Worm (Caenorhabditis elegans): Measurements from ENCODE around the gene klp-3.
A peak's percentile ranks its signal among the peaks of the same experiment; 100 is the strongest.

Gene klp-3

DNA sequence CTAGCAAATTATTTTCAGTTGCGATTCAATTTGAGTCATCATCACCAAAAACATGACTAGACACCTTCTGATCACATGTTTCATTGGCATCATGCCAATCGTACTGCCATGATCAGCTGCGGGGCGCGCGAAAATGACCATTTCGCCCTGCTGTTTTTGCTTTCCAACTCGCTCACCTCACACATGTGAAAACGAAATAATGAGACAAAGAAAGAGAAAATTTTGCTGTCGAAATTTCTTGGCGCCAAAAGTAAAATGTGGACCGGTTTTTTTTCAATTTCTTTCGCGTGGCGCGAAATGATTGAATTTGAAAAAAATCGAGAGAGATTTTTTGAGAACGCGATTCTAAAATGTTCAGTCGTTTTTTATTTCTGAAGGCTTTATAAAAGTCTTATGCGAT, 35.3 kb upstream of the klp-3 start (continued):
- TF ChIP-seq alr-1 (tag; optimal IDR thresholded peaks at IDR 0.05; ENCODE audit: borderline replicate concordance): no peak
- TF ChIP-seq unc-130 (tag; optimal IDR thresholded peaks at IDR 0.05): no peak
- no peak for TF ChIP-seq fkh-10 (GFP tag; optimal IDR thresholded peaks at IDR 0.05)
- TF ChIP-seq irx-1 (tag; optimal IDR thresholded peaks at IDR 0.05): peak; percentile 36
- TF ChIP-seq C16A3.4 (tag; optimal IDR thresholded peaks at IDR 0.05): no peak
- TF ChIP-seq nhr-47 (tag; optimal IDR thresholded peaks at IDR 0.05): peak; percentile 19
- no peak for TF ChIP-seq efl-3 (GFP tag; optimal IDR thresholded peaks at IDR 0.05)
- TF ChIP-seq isw-1 (GFP tag; IDR thresholded peaks at IDR 0.05): no peak
- no peak for TF ChIP-seq ceh-90 (tag; optimal IDR thresholded peaks at IDR 0.05)
- TF ChIP-seq swsn-7 (tag; optimal IDR thresholded peaks at IDR 0.05): peak; percentile 6
- TF ChIP-seq nhr-28 (tag; optimal IDR thresholded peaks at IDR 0.05): no peak
- peak; percentile 74 for TF ChIP-seq nhr-71 (tag; optimal IDR thresholded peaks at IDR 0.05)
- no peak for TF ChIP-seq sup-37 (GFP tag; optimal IDR thresholded peaks at IDR 0.05)
- TF ChIP-seq snpc-4 (tag; optimal IDR thresholded peaks at IDR 0.05): no peak
- TF ChIP-seq nhr-12 (tag; optimal IDR thresholded peaks at IDR 0.05): no peak
- TF ChIP-seq lin-13 (GFP tag; optimal IDR thresholded peaks at IDR 0.05): peak; percentile 6
- peak; percentile 19 for TF ChIP-seq nhr-90 (tag; optimal IDR thresholded peaks at IDR 0.05; ENCODE audit: poor library complexity)

ce11 chrII:7808153-7808552, 34.0 kb upstream of the klp-3 start:
- TF ChIP-seq vab-15 (tag; optimal IDR thresholded peaks at IDR 0.05) (no peak), ceh-63 (GFP tag; optimal IDR thresholded peaks at IDR 0.05) (no peak), blmp-1 (tag; optimal IDR thresholded peaks at IDR 0.05) (peak; percentile 71), nhr-19 (GFP tag; conservative IDR thresholded peaks at IDR 0.05) (no peak), dsc-1 (tag; optimal IDR thresholded peaks at IDR 0.05) (no peak), aly-2 (tag; optimal IDR thresholded peaks at IDR 0.05) (no peak), mef-2 (tag; optimal IDR thresholded peaks at IDR 0.05) (no peak), mdl-1 (tag; optimal IDR thresholded peaks at IDR 0.05) (no peak), ztf-11 (tag; optimal IDR thresholded peaks at IDR 0.05) (no peak), tbx-2 (tag; optimal IDR thresholded peaks at IDR 0.05) (no peak), nhr-85 (tag) (peak; percentile 77), nhr-20 (tag; optimal IDR thresholded peaks at IDR 0.05) (peak; percentile 24), hpl-2 (GFP tag; optimal IDR thresholded peaks at IDR 0.05) (no peak), elt-3 (tag; optimal IDR thresholded peaks at IDR 0.05) (peak in 1 of 6 experiments; percentile 24), snu-23 (GFP tag; optimal IDR thresholded peaks at IDR 0.05) (peak; percentile 28), Y116A8C.19 (tag; optimal IDR thresholded peaks at IDR 0.05; ENCODE audit: borderline replicate concordance) (no peak), grh-1 (GFP tag; IDR thresholded peaks at IDR 0.05) (peak; percentile 67), F16B12.6 (tag; optimal IDR thresholded peaks at IDR 0.05) (no peak), efl-3 (GFP tag; optimal IDR thresholded peaks at IDR 0.05) (no peak), fkh-10 (GFP tag; optimal IDR thresholded peaks at IDR 0.05) (no peak), tlp-1 (tag; optimal IDR thresholded peaks at IDR 0.05) (no peak), irx-1 (tag; optimal IDR thresholded peaks at IDR 0.05) (peak; percentile 12), snpc-4 (tag; optimal IDR thresholded peaks at IDR 0.05) (no peak), efl-1 (optimal IDR thresholded peaks at IDR 0.05) (no peak), efl-1 (GFP tag; optimal IDR thresholded peaks at IDR 0.05 in 1 of 2) (peak in 1 of 2 experiments; percentile 91), nhr-71 (tag; optimal IDR thresholded peaks at IDR 0.05) (peak; percentile 23), swsn-7 (tag; optimal IDR thresholded peaks at IDR 0.05) (no peak), C16A3.4 (tag; optimal IDR thresholded peaks at IDR 0.05) (no peak), nhr-28 (tag; optimal IDR thresholded peaks at IDR 0.05) (no peak), lin-14 (GFP tag; optimal IDR thresholded peaks at IDR 0.05) (peak; percentile 8), fkh-8 (tag; optimal IDR thresholded peaks at IDR 0.05) (no peak), dpl-1 (GFP tag; optimal IDR thresholded peaks at IDR 0.05) (no peak), mab-9 (GFP tag; IDR thresholded peaks at IDR 0.05) (no peak), lin-35 (GFP tag; optimal IDR thresholded peaks at IDR 0.05) (no peak), aha-1 (tag; optimal IDR thresholded peaks at IDR 0.05) (no peak), nhr-76 (tag; optimal IDR thresholded peaks at IDR 0.05) (no peak), sptf-1 (tag; optimal IDR thresholded peaks at IDR 0.05) (no peak), rnt-1 (tag; optimal IDR thresholded peaks at IDR 0.05) (peak; percentile 18), pax-3 (tag; optimal IDR thresholded peaks at IDR 0.05) (no peak), ztf-4 (tag; optimal IDR thresholded peaks at IDR 0.05) (no peak)
